Fruit fly (Drosophila melanogaster) Kc167 (cell line): ENCODE measurements around the gene Gclm.

Source experiments
- Sin3A ChIP-seq: fragments of >200 bp; optimal IDR thresholded peaks from 2 replicates; lab custom pipeline; 2018; ENCODE audit warnings: missing external identifiers
- h ChIP-seq: fragments of >200 bp; optimal IDR thresholded peaks from 3 replicates; lab custom pipeline; 2018; ENCODE audit warnings: missing external identifiers
- psq ChIP-seq: fragments of >200 bp; optimal IDR thresholded peaks from 2 replicates; lab custom pipeline; 2017; ENCODE audit warnings: missing external identifiers
- ttk ChIP-seq: sonication (Bioruptor generic); optimal IDR thresholded peaks from 2 replicates; lab custom pipeline; 2017; ENCODE audit warnings: missing external identifiers

- no peak for TF ChIP-seq h
- TF ChIP-seq Sin3A (lab: Kevin White, UChicago): no peak
- no peak for TF ChIP-seq ttk
- no peak for TF ChIP-seq psq (lab: Kevin White, UChicago)
Measured at dm6 chr3R:22672695-22673346, 13.5 kb downstream of the Gclm start.
